Worm (Caenorhabditis elegans) whole organism, young adult: Measurements from ENCODE around the gene snf-12.

Experiments
- F22D6.2 ChIP-seq: sonication (generic microtip); optimal IDR thresholded peaks from 2 replicates; lab custom pipeline; 2016; ENCODE audit warnings: mild to moderate bottlenecking, missing genetic modification characterization, missing compliant biosample characterization
- madf-3 ChIP-seq: fragments of 200-800 bp; sonication (Bioruptor generic); IDR thresholded peaks from 2 replicates; pipeline ENCODE4 v1.3.6; 2022; ENCODE audit warnings: missing genetic modification reagents, missing genetic modification characterization, missing compliant biosample characterization
- repo-1 ChIP-seq: sonication (generic microtip); optimal IDR thresholded peaks from 2 replicates; lab custom pipeline; 2017; ENCODE audit warnings: mild to moderate bottlenecking, missing genetic modification characterization, missing compliant biosample characterization
- snpc-4 ChIP-seq, 5 experiments: fragments of 150-350 bp in 1 of 5; sonication (generic microtip) in 4 of 5; optimal IDR thresholded peaks; 2 replicates each; lab custom pipeline; 2014 to 2018; ENCODE audit warnings: missing genetic modification characterization in 5 of 5, missing biosample characterization in 3 of 5, antibody characterized with exemption in 2 of 5, mild to moderate bottlenecking in 2 of 5, missing compliant biosample characterization in 2 of 5, missing genotype in 2 of 5, moderate library complexity in 2 of 5, missing genetic modification reagents in 1 of 5

DNA sequence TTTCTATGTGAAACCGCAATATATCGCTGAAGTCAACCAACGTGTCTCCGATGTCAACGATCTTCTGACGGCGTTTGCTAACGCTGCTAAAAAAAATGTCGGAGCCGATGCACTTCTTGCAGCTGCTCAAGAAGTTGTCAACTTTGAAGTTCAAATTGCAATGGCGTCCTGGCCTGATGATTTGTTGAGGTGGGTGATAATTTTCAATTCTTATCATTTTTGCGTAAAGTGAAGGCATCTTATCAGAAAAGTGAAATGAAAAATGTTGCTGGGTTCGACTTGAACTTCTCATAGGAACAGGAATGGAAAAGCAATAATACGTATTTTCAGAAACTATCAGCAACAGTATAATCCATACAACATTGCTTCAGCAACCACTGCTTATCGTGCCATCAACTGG, 7.0 kb downstream of the snf-12 start:
- TF ChIP-seq repo-1 (tag; lab: Kevin White, UChicago) (no peak), madf-3 (no peak), snpc-4 (GFP tag; optimal IDR thresholded peaks at IDR 0.05; lab: Kevin White, UChicago) (no peak), snpc-4 (tag; optimal IDR thresholded peaks at IDR 0.05; lab: Kevin White, UChicago) (no peak), F22D6.2 (no peak)
